Fruit fly (Drosophila melanogaster) whole organism, prepupa: ENCODE data around the gene Tsp29Fa.

Experiments
- CG11294 ChIP-seq: fragments of 200-800 bp; sonication (Bioruptor generic); IDR thresholded peaks from 2 replicates; pipeline ENCODE4 v1.3.6; 2022; ENCODE audit warnings: missing biosample characterization, missing genetic modification characterization
- CG11902 ChIP-seq: fragments of 200-800 bp; sonication (Bioruptor generic); optimal IDR thresholded peaks from 3 replicates; lab custom pipeline; 2016; ENCODE audit warnings: missing biosample characterization, missing genetic modification characterization
- CG15336 ChIP-seq: fragments of 200-800 bp; sonication (Bioruptor generic); IDR thresholded peaks from 2 replicates; pipeline ENCODE4 v1.3.6; 2022; ENCODE audit warnings: missing biosample characterization, missing genetic modification characterization
- CG16779 ChIP-seq: fragments of 200-800 bp; sonication (Bioruptor generic); optimal IDR thresholded peaks from 3 replicates; lab custom pipeline; 2017; ENCODE audit warnings: missing biosample characterization, mild to moderate bottlenecking, missing genetic modification characterization
- CG31627 ChIP-seq: fragments of 200-800 bp; sonication (Bioruptor generic); optimal IDR thresholded peaks from 3 replicates; lab custom pipeline; 2016; ENCODE audit warnings: missing biosample characterization, missing genetic modification characterization
- CG32006 ChIP-seq: fragments of 200-800 bp; sonication (Bioruptor generic); optimal IDR thresholded peaks from 3 replicates; lab custom pipeline; 2017; ENCODE audit warnings: missing biosample characterization, mild to moderate bottlenecking, missing genetic modification characterization
- CG3919 ChIP-seq: fragments of 200-800 bp; sonication (Bioruptor generic); optimal IDR thresholded peaks from 3 replicates; lab custom pipeline; 2016; ENCODE audit warnings: missing biosample characterization, missing genetic modification characterization
- CG4318 ChIP-seq: fragments of 200-800 bp; sonication (Bioruptor generic); optimal IDR thresholded peaks from 3 replicates; lab custom pipeline; 2017; ENCODE audit warnings: missing biosample characterization, mild to moderate bottlenecking, missing genetic modification characterization
- CG6163 ChIP-seq: fragments of 200-800 bp; sonication (Bioruptor generic); IDR thresholded peaks from 3 replicates; pipeline ENCODE4 v1.3.6; 2022; ENCODE audit warnings: missing biosample characterization, missing genetic modification characterization
- CG6808 ChIP-seq: fragments of 200-800 bp; sonication (Bioruptor generic); optimal IDR thresholded peaks from 3 replicates; lab custom pipeline; 2017; ENCODE audit warnings: missing biosample characterization, missing genetic modification characterization, mild to moderate bottlenecking, moderate library complexity, missing genetic modification reagents
- CG8119 ChIP-seq: fragments of 200-800 bp; sonication (Bioruptor generic); IDR thresholded peaks from 3 replicates; pipeline ENCODE4 v1.3.6; 2022; ENCODE audit warnings: missing biosample characterization, missing genetic modification characterization
- CG8632 ChIP-seq: fragments of 200-800 bp; sonication (Bioruptor generic); optimal IDR thresholded peaks from 3 replicates; lab custom pipeline; 2016; ENCODE audit warnings: missing biosample characterization, missing genetic modification characterization
- CG9139 ChIP-seq: fragments of 200-800 bp; sonication (Bioruptor generic); optimal IDR thresholded peaks from 3 replicates; lab custom pipeline; 2017; ENCODE audit warnings: missing biosample characterization, mild to moderate bottlenecking, missing genetic modification characterization
- Eip75B ChIP-seq: fragments of 200-800 bp; sonication (Bioruptor generic); optimal IDR thresholded peaks from 3 replicates; lab custom pipeline; 2016; ENCODE audit warnings: missing biosample characterization, missing genetic modification characterization
- Eip93F ChIP-seq: fragments of 200-800 bp; sonication (Bioruptor generic); optimal IDR thresholded peaks from 2 replicates; lab custom pipeline; 2016; ENCODE audit warnings: missing biosample characterization, mild to moderate bottlenecking, missing genetic modification characterization
- Ets21C ChIP-seq: fragments of 200-800 bp; sonication (Bioruptor generic); optimal IDR thresholded peaks from 3 replicates; lab custom pipeline; 2016; ENCODE audit warnings: missing biosample characterization, missing genetic modification characterization
- Lpt ChIP-seq: fragments of 200-800 bp; sonication (Bioruptor generic); optimal IDR thresholded peaks from 3 replicates; lab custom pipeline; 2016; ENCODE audit warnings: missing biosample characterization, missing genetic modification characterization
- Smox ChIP-seq: fragments of 200-800 bp; sonication (Bioruptor generic); optimal IDR thresholded peaks from 3 replicates; lab custom pipeline; 2016; ENCODE audit warnings: missing biosample characterization, missing genetic modification characterization
- achi ChIP-seq: fragments of 200-800 bp; sonication (Bioruptor generic); optimal IDR thresholded peaks from 3 replicates; lab custom pipeline; 2016; ENCODE audit warnings: missing biosample characterization, missing genetic modification characterization
- acj6 ChIP-seq: fragments of 200-800 bp; sonication (Bioruptor generic); optimal IDR thresholded peaks from 3 replicates; lab custom pipeline; 2016; ENCODE audit warnings: missing biosample characterization, missing genetic modification characterization
- cyc ChIP-seq: fragments of 200-800 bp; sonication (Bioruptor generic); optimal IDR thresholded peaks from 3 replicates; lab custom pipeline; 2016; ENCODE audit warnings: missing biosample characterization, missing genetic modification characterization
- fd85E ChIP-seq: fragments of 200-800 bp; sonication (Bioruptor generic); optimal IDR thresholded peaks from 3 replicates; lab custom pipeline; 2016; ENCODE audit warnings: missing biosample characterization, missing genetic modification characterization
- lz ChIP-seq: fragments of 200-800 bp; sonication (Bioruptor generic); optimal IDR thresholded peaks from 3 replicates; lab custom pipeline; 2016; ENCODE audit warnings: missing biosample characterization, missing genetic modification characterization
- salr ChIP-seq, 2 experiments: fragments of 200-800 bp; sonication (Bioruptor generic); optimal IDR thresholded peaks; 3 replicates each; lab custom pipeline; 2016 to 2018; ENCODE audit warnings: missing biosample characterization in 2 of 2, missing genetic modification characterization in 2 of 2, mild to moderate bottlenecking in 1 of 2
- svp ChIP-seq: fragments of 200-800 bp; sonication (Bioruptor generic); peaks from one replicate; lab custom pipeline; 2016; ENCODE audit warnings: missing biosample characterization, missing genetic modification characterization
- topi ChIP-seq: fragments of 200-800 bp; sonication (Bioruptor generic); optimal IDR thresholded peaks from 3 replicates; lab custom pipeline; 2016; ENCODE audit warnings: missing biosample characterization, missing genetic modification characterization

Tsp29Fa gene

dm6 chr2L:8984614-8985318 is 51.0 kb downstream of the Tsp29Fa start, which contains the start of gene CG13101 (continued):
- TF ChIP-seq svp (GFP tag; lab: Kevin White, UChicago) = peak; percentile 98
- peak; percentile 95 for TF ChIP-seq CG8632 (GFP tag; lab: Kevin White, UChicago)
- peak; percentile 88 for TF ChIP-seq CG6808 (GFP tag; lab: Kevin White, UChicago)
- TF ChIP-seq CG11902 (GFP tag; lab: Kevin White, UChicago) = peak; percentile 86
- peak; percentile 97 for TF ChIP-seq Smox (GFP tag; lab: Kevin White, UChicago)
- peak; percentile 77 for TF ChIP-seq fd85E (GFP tag; lab: Kevin White, UChicago)
- TF ChIP-seq acj6 (GFP tag; lab: Kevin White, UChicago) = peak; percentile 95
- peak; percentile 94 for TF ChIP-seq lz
- TF ChIP-seq salr (GFP tag; optimal IDR thresholded peaks at IDR 0.05; lab: Kevin White, UChicago) = peak; percentile 66 to 94
- TF ChIP-seq Ets21C (GFP tag; lab: Kevin White, UChicago) = peak; percentile 90
- peak; percentile 96 for TF ChIP-seq cyc (GFP tag; lab: Kevin White, UChicago)
- peak; percentile 91 for TF ChIP-seq Eip75B
- peak; percentile 94 for TF ChIP-seq CG32006 (GFP tag; lab: Kevin White, UChicago)
- peak; percentile 97 for TF ChIP-seq topi (GFP tag; lab: Kevin White, UChicago)
- peak; percentile 76 for TF ChIP-seq CG16779
- TF ChIP-seq Eip93F (GFP tag; lab: Kevin White, UChicago) = peak; percentile 72
- TF ChIP-seq Lpt (GFP tag; lab: Kevin White, UChicago) = peak; percentile 92
- peak; percentile 96 for TF ChIP-seq achi (GFP tag; lab: Kevin White, UChicago)
- peak; percentile 98 for TF ChIP-seq CG8119 (GFP tag; lab: Robert Waterston, UW)
- peak; percentile 84 for TF ChIP-seq CG9139 (GFP tag; lab: Kevin White, UChicago)
- TF ChIP-seq CG4318 (GFP tag; lab: Kevin White, UChicago) = peak; percentile 82
- TF ChIP-seq CG3919 = peak; percentile 98
- TF ChIP-seq CG6163 (GFP tag; lab: Robert Waterston, UW) = peak; percentile 96
- peak; percentile 95 for TF ChIP-seq CG31627
- TF ChIP-seq CG11294 (GFP tag; lab: Robert Waterston, UW) = peak; percentile 92
- TF ChIP-seq CG15336 = peak; percentile 98
